Worm (Caenorhabditis elegans) whole organism, mixed stage, embryonic: ENCODE results near the gene ZK1086.2.

Experiments
- bed-3 ChIP-seq: fragments of 200-800 bp; sonication (Bioruptor generic); optimal IDR thresholded peaks from 3 replicates; lab custom pipeline; 2018; ENCODE audit warnings: mild to moderate bottlenecking, missing genetic modification characterization, moderate library complexity, missing compliant biosample characterization
- elt-1 ChIP-seq: sonication (generic microtip); optimal IDR thresholded peaks from 2 replicates; lab custom pipeline; 2017; ENCODE audit warnings: missing genetic modification characterization, mild to moderate bottlenecking, missing compliant biosample characterization, antibody characterized with exemption, moderate library complexity, borderline replicate concordance; ENCODE audit not compliant: insufficient read depth
- elt-3 ChIP-seq: fragments of 150-350 bp; optimal IDR thresholded peaks from 2 replicates; lab custom pipeline; 2014; ENCODE audit warnings: missing biosample characterization, missing genetic modification characterization
- ham-2 ChIP-seq: fragments of 200-800 bp; sonication (Bioruptor generic); optimal IDR thresholded peaks from 2 replicates; lab custom pipeline; 2018; ENCODE audit warnings: mild to moderate bottlenecking, missing genetic modification characterization, missing compliant biosample characterization
- mep-1 ChIP-seq: fragments of 150-350 bp; optimal IDR thresholded peaks from 2 replicates; lab custom pipeline; 2017; ENCODE audit warnings: missing biosample characterization, missing genetic modification reagents, missing genetic modification characterization, inconsistent platforms
- pha-4 ChIP-seq: fragments of 150-350 bp; optimal IDR thresholded peaks from 2 replicates; lab custom pipeline; 2018; ENCODE audit warnings: missing biosample characterization, missing genetic modification reagents, missing genetic modification characterization
- unc-39 ChIP-seq: fragments of 150-350 bp; optimal IDR thresholded peaks from 2 replicates; lab custom pipeline; 2014; ENCODE audit warnings: missing biosample characterization, missing genetic modification characterization
- unc-62 ChIP-seq: fragments of 150-350 bp; optimal IDR thresholded peaks from 2 replicates; lab custom pipeline; 2014; ENCODE audit warnings: missing biosample characterization, missing genetic modification reagents, missing genetic modification characterization

Gene ZK1086.2

DNA sequence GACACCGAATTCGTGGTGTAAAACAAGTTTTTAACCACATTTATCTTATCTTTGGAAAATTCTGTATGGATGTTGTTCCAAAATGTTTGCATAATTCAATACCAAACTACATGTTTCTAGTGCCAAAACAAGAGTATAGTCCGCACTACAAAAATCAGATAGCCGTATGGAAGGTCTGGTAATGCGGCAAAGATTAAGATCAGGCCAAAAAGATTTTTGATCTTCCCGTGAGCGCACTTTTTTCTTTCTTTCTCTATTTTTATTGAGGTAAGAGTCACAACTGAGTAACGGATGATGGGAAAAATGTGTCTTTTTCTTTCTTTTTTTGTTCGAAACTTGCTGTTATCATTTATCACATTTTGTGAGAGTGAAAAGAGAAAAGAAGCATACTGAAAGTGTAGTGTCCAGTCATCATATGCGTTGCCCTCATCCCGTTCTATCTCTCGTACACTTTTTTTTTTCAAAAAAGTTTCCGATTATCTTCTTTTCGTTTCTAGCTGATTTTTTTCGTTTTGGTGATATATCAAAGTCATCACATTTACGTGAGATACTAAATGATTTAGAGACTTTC lies 48.8 kb downstream of the ZK1086.2 start:
- TF ChIP-seq elt-1 (tag; lab: Kevin White, UChicago) (peak; percentile 96), unc-62 (peak; percentile 3), ham-2 (GFP tag; lab: Kevin White, UChicago) (peak; percentile 18), elt-3 (no peak)

DNA sequence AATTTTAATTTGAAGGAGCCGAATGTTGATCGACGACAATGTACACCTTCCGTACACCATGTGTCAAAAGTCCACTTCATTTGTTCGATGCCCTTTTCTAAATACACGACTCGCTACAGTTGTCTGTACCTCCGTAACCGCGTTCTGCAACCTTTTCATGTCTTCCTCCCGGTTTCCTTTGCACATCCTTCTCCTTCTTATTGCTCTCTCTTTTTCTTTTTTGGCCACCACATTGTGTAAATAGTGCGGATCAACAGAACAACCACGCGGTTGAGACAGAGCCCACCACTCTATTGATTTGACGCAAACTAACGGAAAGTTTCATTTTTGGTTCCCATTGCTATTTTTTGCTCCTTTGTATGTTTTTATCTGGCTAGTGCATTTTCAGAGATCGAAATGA lies 50.1 kb downstream of the ZK1086.2 start:
- TF ChIP-seq bed-3 (GFP tag; lab: Kevin White, UChicago) (no peak), mep-1 (tag; lab: Kevin White, UChicago) (peak; percentile 1), pha-4 (tag; lab: Kevin White, UChicago) (peak; percentile 54), unc-39 (no peak)
